Worm (Caenorhabditis elegans) whole organism, L1 larva: ENCODE data around the gene T20B3.1.
A peak's percentile ranks its signal among the peaks of the same experiment; 100 is the strongest.

Source experiments
- C16A3.4 ChIP-seq: fragments of 150-350 bp; optimal IDR thresholded peaks from 2 replicates; lab custom pipeline; 2014; ENCODE audit warnings: missing biosample characterization, missing genetic modification characterization
- alr-1 ChIP-seq: fragments of 200-800 bp; sonication (Bioruptor generic); optimal IDR thresholded peaks from 2 replicates; lab custom pipeline; 2018; ENCODE audit warnings: borderline replicate concordance, mild to moderate bottlenecking, missing genetic modification characterization, missing compliant biosample characterization
- ama-1 ChIP-seq: fragments of 150-350 bp; optimal IDR thresholded peaks from 2 replicates; lab custom pipeline; 2014
- blmp-1 ChIP-seq: fragments of 150-350 bp; optimal IDR thresholded peaks from 2 replicates; lab custom pipeline; 2014; ENCODE audit warnings: missing biosample characterization, missing genetic modification characterization
- ceh-63 ChIP-seq: fragments of 200-800 bp; sonication (Bioruptor generic); optimal IDR thresholded peaks from 2 replicates; lab custom pipeline; 2018; ENCODE audit warnings: mild to moderate bottlenecking, missing genetic modification characterization, missing compliant biosample characterization
- ceh-88 ChIP-seq: fragments of 200-800 bp; sonication (Bioruptor generic); IDR thresholded peaks from 2 replicates; pipeline ENCODE4 v1.3.6; 2022; ENCODE audit warnings: missing genetic modification characterization, missing compliant biosample characterization
- dpl-1 ChIP-seq, 3 experiments: fragments of 150-350 bp in 2 of 3; sonication (generic microtip) in 1 of 3; optimal IDR thresholded peaks; 2 replicates each; lab custom pipeline; 2014 to 2017; ENCODE audit warnings: missing biosample characterization in 3 of 3, missing genetic modification characterization in 3 of 3, missing genetic modification reagents in 3 of 3
- dsc-1 ChIP-seq: sonication (generic microtip); optimal IDR thresholded peaks from 2 replicates; lab custom pipeline; 2016; ENCODE audit warnings: mild to moderate bottlenecking, missing genetic modification characterization, missing compliant biosample characterization
- efl-1 ChIP-seq, 4 experiments: fragments of 150-350 bp; optimal IDR thresholded peaks in 3 of 4; peaks in 1 of 4; 1 replicate in 1 of 4; 2 replicates in 3 of 4; lab custom pipeline; 2014; ENCODE audit warnings: missing biosample characterization in 2 of 4, missing genetic modification characterization in 2 of 4, missing genetic modification reagents in 2 of 4
- efl-3 ChIP-seq: fragments of 200-800 bp; sonication (Bioruptor generic); optimal IDR thresholded peaks from 2 replicates; lab custom pipeline; 2018; ENCODE audit warnings: mild to moderate bottlenecking, missing genetic modification characterization, missing compliant biosample characterization
- egl-13 ChIP-seq: sonication (generic microtip); optimal IDR thresholded peaks from 2 replicates; lab custom pipeline; 2016; ENCODE audit warnings: missing genotype, missing genetic modification reagents, missing genetic modification characterization, missing compliant biosample characterization
- elt-2 ChIP-seq: sonication (generic microtip); optimal IDR thresholded peaks from 2 replicates; lab custom pipeline; 2016; ENCODE audit warnings: missing genetic modification characterization, mild to moderate bottlenecking, inconsistent platforms, missing compliant biosample characterization, missing genetic modification reagents
- elt-3 ChIP-seq, 6 experiments: fragments of 150-350 bp in 1 of 6; sonication (generic microtip); optimal IDR thresholded peaks; 2 replicates each; lab custom pipeline; 2017 to 2018; ENCODE audit warnings: missing biosample characterization in 6 of 6, missing genetic modification characterization in 6 of 6, inconsistent platforms in 1 of 6
- ets-5 ChIP-seq: fragments of 200-800 bp; sonication (Bioruptor generic); IDR thresholded peaks from 2 replicates; pipeline ENCODE4 v1.3.6; 2022; ENCODE audit warnings: missing genetic modification characterization, missing compliant biosample characterization
- fkh-10 ChIP-seq: sonication (generic microtip); optimal IDR thresholded peaks from 2 replicates; lab custom pipeline; 2017; ENCODE audit warnings: missing biosample characterization, missing genetic modification reagents, missing genetic modification characterization
- fkh-8 ChIP-seq: sonication (generic microtip); optimal IDR thresholded peaks from 2 replicates; lab custom pipeline; 2016; ENCODE audit warnings: mild to moderate bottlenecking, missing genetic modification characterization, missing compliant biosample characterization
- grh-1 ChIP-seq: fragments of 200-800 bp; sonication (Bioruptor generic); IDR thresholded peaks from 2 replicates; pipeline ENCODE4 v1.3.6; 2022; ENCODE audit warnings: missing genetic modification reagents, missing genetic modification characterization, missing compliant biosample characterization
- hlh-4 ChIP-seq: sonication (generic microtip); optimal IDR thresholded peaks from 2 replicates; lab custom pipeline; 2016; ENCODE audit warnings: mild to moderate bottlenecking, missing genetic modification characterization, missing compliant biosample characterization
- hpl-2 ChIP-seq: fragments of 150-350 bp; optimal IDR thresholded peaks from 2 replicates; lab custom pipeline; 2014; ENCODE audit warnings: missing biosample characterization, missing genetic modification reagents, missing genetic modification characterization
- isw-1 ChIP-seq: fragments of 200-800 bp; sonication (Bioruptor generic); IDR thresholded peaks from 2 replicates; pipeline ENCODE4 v1.3.6; 2022; ENCODE audit warnings: missing genetic modification characterization, missing compliant biosample characterization
- lin-14 ChIP-seq: fragments of 200-800 bp; sonication (Bioruptor generic); optimal IDR thresholded peaks from 2 replicates; lab custom pipeline; 2018; ENCODE audit warnings: mild to moderate bottlenecking, missing genetic modification characterization, moderate library complexity, missing compliant biosample characterization
- lin-35 ChIP-seq, 2 experiments: fragments of 150-350 bp; optimal IDR thresholded peaks; 2 replicates each; lab custom pipeline; 2014; ENCODE audit warnings: missing biosample characterization in 2 of 2, missing genetic modification characterization in 2 of 2, missing genetic modification reagents in 2 of 2
- lir-3 ChIP-seq: sonication (generic microtip); optimal IDR thresholded peaks from 2 replicates; lab custom pipeline; 2016; ENCODE audit warnings: mild to moderate bottlenecking, missing genetic modification characterization, moderate library complexity, missing compliant biosample characterization; ENCODE audit not compliant: poor library complexity
- lsy-2 ChIP-seq, 2 experiments: fragments of 150-350 bp; optimal IDR thresholded peaks; 2 replicates each; lab custom pipeline; 2014; ENCODE audit warnings: missing biosample characterization in 2 of 2, missing genetic modification characterization in 2 of 2
- mdl-1 ChIP-seq, 2 experiments: fragments of 150-350 bp; optimal IDR thresholded peaks; 2 replicates each; lab custom pipeline; 2014 to 2017; ENCODE audit warnings: missing biosample characterization in 2 of 2, missing genetic modification characterization in 2 of 2, inconsistent platforms in 1 of 2
- mef-2 ChIP-seq: fragments of 150-350 bp; optimal IDR thresholded peaks from 2 replicates; lab custom pipeline; 2014; ENCODE audit warnings: missing biosample characterization, missing genetic modification characterization
- nhr-11 ChIP-seq: fragments of 150-350 bp; optimal IDR thresholded peaks from 2 replicates; lab custom pipeline; 2014; ENCODE audit warnings: missing biosample characterization, missing genetic modification characterization
- nhr-19 ChIP-seq: fragments of 200-800 bp; sonication (Bioruptor generic); conservative IDR thresholded peaks from 2 replicates; pipeline ENCODE4 v1.3.6; 2022; ENCODE audit warnings: missing genetic modification characterization, missing compliant biosample characterization
- nhr-20 ChIP-seq: sonication (generic microtip); optimal IDR thresholded peaks from 2 replicates; lab custom pipeline; 2016; ENCODE audit warnings: mild to moderate bottlenecking, missing genetic modification characterization, missing compliant biosample characterization
- nhr-237 ChIP-seq: fragments of 150-350 bp; optimal IDR thresholded peaks from 2 replicates; lab custom pipeline; 2014; ENCODE audit warnings: missing biosample characterization, missing genetic modification characterization
- nhr-28 ChIP-seq: fragments of 150-350 bp; optimal IDR thresholded peaks from 2 replicates; lab custom pipeline; 2014; ENCODE audit warnings: missing biosample characterization, missing genetic modification characterization
- nhr-47 ChIP-seq: sonication (generic microtip); optimal IDR thresholded peaks from 2 replicates; lab custom pipeline; 2016; ENCODE audit warnings: mild to moderate bottlenecking, missing genetic modification characterization, moderate library complexity, missing compliant biosample characterization
- nhr-71 ChIP-seq: sonication (generic microtip); optimal IDR thresholded peaks from 2 replicates; lab custom pipeline; 2016; ENCODE audit warnings: mild to moderate bottlenecking, missing genetic modification characterization, moderate library complexity, missing compliant biosample characterization
- nhr-84 ChIP-seq: sonication (generic microtip); optimal IDR thresholded peaks from 2 replicates; lab custom pipeline; 2017; ENCODE audit warnings: missing biosample characterization, missing genetic modification characterization
- nhr-90 ChIP-seq: sonication (generic microtip); optimal IDR thresholded peaks from 2 replicates; lab custom pipeline; 2016; ENCODE audit warnings: mild to moderate bottlenecking, missing genetic modification characterization, missing compliant biosample characterization; ENCODE audit not compliant: poor library complexity
- pqm-1 ChIP-seq: sonication (generic microtip); optimal IDR thresholded peaks from 3 replicates; lab custom pipeline; 2017; ENCODE audit warnings: missing biosample characterization, missing genetic modification characterization
- skn-1 ChIP-seq: fragments of 150-350 bp; optimal IDR thresholded peaks from 2 replicates; lab custom pipeline; 2014; ENCODE audit warnings: missing biosample characterization, missing genetic modification characterization
- snu-23 ChIP-seq: sonication (generic microtip); optimal IDR thresholded peaks from 2 replicates; lab custom pipeline; 2016; ENCODE audit warnings: missing genetic modification characterization, missing compliant biosample characterization
- sptf-1 ChIP-seq: fragments of 150-350 bp; optimal IDR thresholded peaks from 2 replicates; lab custom pipeline; 2014; ENCODE audit warnings: missing biosample characterization, missing genetic modification characterization
- tbx-2 ChIP-seq: sonication (generic microtip); optimal IDR thresholded peaks from 2 replicates; lab custom pipeline; 2016; ENCODE audit warnings: missing genetic modification characterization, missing compliant biosample characterization
- tlp-1 ChIP-seq: fragments of 150-350 bp; optimal IDR thresholded peaks from 2 replicates; lab custom pipeline; 2014; ENCODE audit warnings: missing biosample characterization, missing genetic modification characterization
- unc-86 ChIP-seq: sonication (generic microtip); optimal IDR thresholded peaks from 2 replicates; lab custom pipeline; 2016; ENCODE audit warnings: missing genetic modification characterization, missing compliant biosample characterization
- vab-15 ChIP-seq: sonication (generic microtip); optimal IDR thresholded peaks from 2 replicates; lab custom pipeline; 2017; ENCODE audit warnings: missing genotype, mild to moderate bottlenecking, missing genetic modification characterization, missing compliant biosample characterization
- xbp-1 ChIP-seq: sonication (generic microtip); optimal IDR thresholded peaks from 2 replicates; lab custom pipeline; 2016; ENCODE audit warnings: missing genetic modification characterization, missing compliant biosample characterization
- ztf-11 ChIP-seq, 2 experiments: sonication (generic microtip); optimal IDR thresholded peaks; 2 replicates each; lab custom pipeline; 2016 to 2017; ENCODE audit warnings: missing genetic modification characterization in 2 of 2, missing biosample characterization in 1 of 2, missing compliant biosample characterization in 1 of 2

The T20B3.1 gene

DNA sequence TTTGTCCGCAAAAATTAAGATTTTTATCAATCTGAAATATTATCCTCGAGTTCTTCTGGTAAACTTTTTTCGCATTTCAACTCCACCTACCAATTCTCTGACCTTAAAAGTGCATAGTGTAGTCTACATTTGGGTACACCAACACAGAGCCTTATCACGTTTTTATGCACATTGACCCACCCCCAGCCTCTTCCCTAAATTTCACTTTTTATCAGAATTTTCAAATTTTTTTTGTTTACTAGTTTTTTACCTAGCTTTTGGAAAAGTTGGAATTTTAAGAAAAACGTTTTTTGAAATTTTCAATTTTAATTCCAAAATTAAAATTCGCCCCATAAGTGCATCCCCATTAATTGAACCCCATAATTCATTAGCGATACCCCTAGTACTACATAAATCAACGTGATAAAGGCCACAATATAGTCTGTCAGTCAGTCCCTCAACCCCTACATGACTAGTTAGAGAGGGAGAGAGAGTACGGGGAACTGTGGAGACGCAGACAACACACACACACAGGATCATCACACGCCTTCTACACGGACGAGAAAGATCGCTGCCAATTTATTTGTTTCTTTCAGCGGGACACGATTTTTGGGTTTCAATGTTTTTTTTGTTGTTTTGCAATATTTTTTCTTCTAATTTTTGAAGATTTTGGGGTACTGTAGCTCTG is 687 bp upstream of the T20B3.1 start (continued):
- TF ChIP-seq ets-5 (GFP tag; lab: Robert Waterston, UW) (no peak), unc-86 (tag; lab: Kevin White, UChicago) (no peak), lir-3 (tag; lab: Kevin White, UChicago) (no peak), ceh-88 (GFP tag; lab: Robert Waterston, UW) (no peak), mef-2 (tag; lab: Kevin White, UChicago) (no peak), egl-13 (tag; lab: Kevin White, UChicago) (no peak), pqm-1 (tag; lab: Kevin White, UChicago) (no peak), xbp-1 (no peak), C16A3.4 (tag; lab: Kevin White, UChicago) (no peak), blmp-1 (peak; percentile 25), snu-23 (peak; percentile 46), ztf-11 (tag; optimal IDR thresholded peaks at IDR 0.05; lab: Kevin White, UChicago) (no peak), fkh-8 (no peak), hpl-2 (no peak), sptf-1 (tag; lab: Kevin White, UChicago) (no peak), nhr-19 (GFP tag; lab: Robert Waterston, UW) (peak; percentile 8; the same call in 1 of the 2 replicates), isw-1 (GFP tag; lab: Robert Waterston, UW) (no peak), ama-1 (lab: Kevin White, UChicago) (peak; percentile 3), lsy-2 (tag; optimal IDR thresholded peaks at IDR 0.05; lab: Kevin White, UChicago) (no peak), nhr-47 (no peak), efl-3 (GFP tag; lab: Kevin White, UChicago) (no peak), nhr-28 (tag; lab: Kevin White, UChicago) (no peak), skn-1 (tag; lab: Kevin White, UChicago) (no peak), ceh-63 (GFP tag; lab: Kevin White, UChicago) (no peak), nhr-237 (tag; lab: Kevin White, UChicago) (no peak), efl-1 (optimal IDR thresholded peaks at IDR 0.05; lab: Kevin White, UChicago) (no peak), efl-1 (GFP tag; optimal IDR thresholded peaks at IDR 0.05 in 1 of 2; lab: Kevin White, UChicago) (no peak), elt-2 (tag; lab: Kevin White, UChicago) (peak; percentile 28), alr-1 (tag; lab: Kevin White, UChicago) (no peak), grh-1 (GFP tag; lab: Robert Waterston, UW) (no peak), nhr-11 (tag; lab: Kevin White, UChicago) (no peak), tbx-2 (tag; lab: Kevin White, UChicago) (no peak), hlh-4 (tag; lab: Kevin White, UChicago) (no peak), nhr-84 (tag; lab: Kevin White, UChicago) (no peak), fkh-10 (GFP tag; lab: Kevin White, UChicago) (no peak), vab-15 (no peak)
- TF ChIP-seq, all 84 proteins: peak for 12

DNA sequence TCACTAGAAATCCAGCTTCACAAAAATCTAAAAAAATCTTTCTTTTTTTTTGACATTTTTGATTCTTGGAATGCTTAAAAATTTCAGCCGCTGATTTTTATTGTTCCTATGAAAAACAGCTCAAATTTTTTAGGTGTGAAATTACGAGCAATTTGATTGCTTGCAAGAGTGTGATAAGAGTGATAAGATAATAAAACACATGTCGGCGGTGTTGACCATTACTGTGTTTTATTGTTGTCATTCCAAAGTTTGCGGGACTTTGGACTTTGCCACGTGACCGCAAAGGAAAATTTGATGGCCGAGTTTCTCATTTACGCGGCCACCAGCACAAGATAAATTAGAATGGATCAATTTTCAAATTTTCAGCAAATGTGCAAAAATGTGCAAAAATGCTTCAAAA is 1.3 kb downstream of the T20B3.1 start:
- no peak for TF ChIP-seq C16A3.4 (tag; lab: Kevin White, UChicago)
- TF ChIP-seq vab-15 = no peak
- peak; percentile 21 for TF ChIP-seq lin-14
- TF ChIP-seq nhr-20 (tag; lab: Kevin White, UChicago) = peak; percentile 32
- TF ChIP-seq dsc-1 (tag; lab: Kevin White, UChicago) = no peak
- TF ChIP-seq elt-3 (tag; optimal IDR thresholded peaks at IDR 0.05; lab: Kevin White, UChicago) = peak in 2 of 6 experiments; percentile 40 to 72
- peak; percentile 27 for TF ChIP-seq nhr-71 (tag; lab: Kevin White, UChicago)
- no peak for TF ChIP-seq efl-1 (optimal IDR thresholded peaks at IDR 0.05; lab: Kevin White, UChicago)
- peak in 1 of 2 experiments; percentile 12 for TF ChIP-seq efl-1 (GFP tag; optimal IDR thresholded peaks at IDR 0.05 in 1 of 2; lab: Kevin White, UChicago)
- TF ChIP-seq lin-35 (GFP tag; optimal IDR thresholded peaks at IDR 0.05; lab: Kevin White, UChicago) = peak in 1 of 2 experiments; percentile 48
- peak; percentile 84 for TF ChIP-seq tlp-1
- peak; percentile 94 for TF ChIP-seq elt-2 (tag; lab: Kevin White, UChicago)
- TF ChIP-seq dpl-1 (GFP tag; optimal IDR thresholded peaks at IDR 0.05; lab: Kevin White, UChicago) = peak in 1 of 3 experiments; percentile 18
- peak; percentile 16 for TF ChIP-seq nhr-90 (tag; lab: Kevin White, UChicago)
- peak in 1 of 2 experiments; percentile 46 for TF ChIP-seq mdl-1 (tag; optimal IDR thresholded peaks at IDR 0.05; lab: Kevin White, UChicago)
- TF ChIP-seq, all 84 proteins: peak for 11
